Worm (Caenorhabditis elegans) whole organism, L2 larva: ENCODE measurements around the gene sre-24.
A peak's percentile ranks its signal among the peaks of the same experiment; 100 is the strongest.

Source experiments
- C34F6.9 ChIP-seq: fragments of 150-350 bp; optimal IDR thresholded peaks from 2 replicates; lab custom pipeline; 2014; ENCODE audit warnings: missing biosample characterization, missing genetic modification characterization
- F13H6.1 ChIP-seq: sonication (generic microtip); optimal IDR thresholded peaks from 2 replicates; lab custom pipeline; 2016; ENCODE audit warnings: missing genetic modification characterization, missing compliant biosample characterization
- Y55F3AM.14 ChIP-seq: fragments of 200-800 bp; sonication (Bioruptor generic); optimal IDR thresholded peaks from 2 replicates; lab custom pipeline; 2018; ENCODE audit warnings: mild to moderate bottlenecking, missing genetic modification characterization, missing compliant biosample characterization
- alr-1 ChIP-seq: fragments of 150-350 bp; optimal IDR thresholded peaks from 2 replicates; lab custom pipeline; 2014; ENCODE audit warnings: missing biosample characterization, missing genetic modification characterization
- ama-1 ChIP-seq: fragments of 150-350 bp; optimal IDR thresholded peaks from 2 replicates; lab custom pipeline; 2018; ENCODE audit warnings: inconsistent platforms
- blmp-1 ChIP-seq: sonication (generic microtip); optimal IDR thresholded peaks from 2 replicates; lab custom pipeline; 2017; ENCODE audit warnings: missing genetic modification characterization, mild to moderate bottlenecking, missing compliant biosample characterization, antibody characterized with exemption, moderate library complexity; ENCODE audit not compliant: insufficient read depth
- ceh-16 ChIP-seq: fragments of 150-350 bp; optimal IDR thresholded peaks from 2 replicates; lab custom pipeline; 2014; ENCODE audit warnings: missing biosample characterization, missing genetic modification characterization
- egl-27 ChIP-seq: sonication (generic microtip); optimal IDR thresholded peaks from 3 replicates; lab custom pipeline; 2017; ENCODE audit warnings: missing biosample characterization, missing genetic modification reagents, missing genetic modification characterization
- fos-1 ChIP-seq: fragments of 150-350 bp; optimal IDR thresholded peaks from 2 replicates; lab custom pipeline; 2014; ENCODE audit warnings: missing biosample characterization, missing genetic modification characterization
- gmeb-1 ChIP-seq: fragments of 150-350 bp; optimal IDR thresholded peaks from 2 replicates; lab custom pipeline; 2014; ENCODE audit warnings: missing biosample characterization, missing genetic modification characterization
- lin-39 ChIP-seq: fragments of 150-350 bp; optimal IDR thresholded peaks from 2 replicates; lab custom pipeline; 2014; ENCODE audit warnings: missing biosample characterization, missing genetic modification reagents, missing genetic modification characterization
- lsy-2 ChIP-seq, 2 experiments: fragments of 150-350 bp in 1 of 2; sonication (generic microtip) in 1 of 2; optimal IDR thresholded peaks; 2 replicates each; lab custom pipeline; 2014 to 2017; ENCODE audit warnings: missing biosample characterization in 2 of 2, missing genetic modification characterization in 2 of 2
- mab-5 ChIP-seq: fragments of 150-350 bp; optimal IDR thresholded peaks from 2 replicates; lab custom pipeline; 2014; ENCODE audit warnings: missing biosample characterization, missing genetic modification characterization
- nhr-11 ChIP-seq: fragments of 150-350 bp; optimal IDR thresholded peaks from 2 replicates; lab custom pipeline; 2014; ENCODE audit warnings: missing biosample characterization, missing genetic modification characterization
- nhr-129 ChIP-seq: fragments of 150-350 bp; optimal IDR thresholded peaks from 2 replicates; lab custom pipeline; 2014; ENCODE audit warnings: missing biosample characterization, missing genetic modification characterization
- nhr-21 ChIP-seq: fragments of 150-350 bp; optimal IDR thresholded peaks from 2 replicates; lab custom pipeline; 2014; ENCODE audit warnings: missing biosample characterization, missing genetic modification characterization
- nhr-23 ChIP-seq: fragments of 150-350 bp; optimal IDR thresholded peaks from 2 replicates; lab custom pipeline; 2014; ENCODE audit warnings: missing biosample characterization, missing genetic modification reagents, missing genetic modification characterization
- nhr-237 ChIP-seq: fragments of 150-350 bp; optimal IDR thresholded peaks from 2 replicates; lab custom pipeline; 2014; ENCODE audit warnings: missing biosample characterization, missing genetic modification characterization
- nhr-25 ChIP-seq: fragments of 150-350 bp; sonication (generic microtip); optimal IDR thresholded peaks from 3 replicates; lab custom pipeline; 2014; ENCODE audit warnings: missing biosample characterization, missing genetic modification characterization
- nhr-6 ChIP-seq: fragments of 150-350 bp; optimal IDR thresholded peaks from 2 replicates; lab custom pipeline; 2014; ENCODE audit warnings: missing biosample characterization, missing genetic modification characterization
- sma-9 ChIP-seq, 2 experiments: fragments of 150-350 bp in 1 of 2; sonication (generic microtip) in 1 of 2; optimal IDR thresholded peaks; 2 replicates each; lab custom pipeline; 2014 to 2016; ENCODE audit warnings: missing genetic modification characterization in 2 of 2, mild to moderate bottlenecking in 1 of 2, missing biosample characterization in 1 of 2, missing compliant biosample characterization in 1 of 2, missing genetic modification reagents in 1 of 2, moderate library complexity in 1 of 2
- snpc-4 ChIP-seq: fragments of 150-350 bp; optimal IDR thresholded peaks from 2 replicates; lab custom pipeline; 2014; ENCODE audit warnings: missing biosample characterization, missing genetic modification characterization
- unc-39 ChIP-seq: fragments of 150-350 bp; optimal IDR thresholded peaks from 2 replicates; lab custom pipeline; 2014; ENCODE audit warnings: missing biosample characterization, missing genetic modification characterization
- unc-55 ChIP-seq: fragments of 150-350 bp; sonication (generic microtip); optimal IDR thresholded peaks from 3 replicates; lab custom pipeline; 2014; ENCODE audit warnings: missing biosample characterization, missing genetic modification reagents, missing genetic modification characterization
- unc-62 ChIP-seq: fragments of 150-350 bp; optimal IDR thresholded peaks from 2 replicates; lab custom pipeline; 2014; ENCODE audit warnings: missing biosample characterization, missing genetic modification reagents, missing genetic modification characterization
- ztf-1 ChIP-seq: fragments of 200-800 bp; sonication (Bioruptor generic); conservative IDR thresholded peaks from 2 replicates; pipeline ENCODE4 v1.3.6; 2022; ENCODE audit warnings: missing genetic modification characterization, missing compliant biosample characterization
- ztf-11 ChIP-seq: sonication (generic microtip); optimal IDR thresholded peaks from 2 replicates; lab custom pipeline; 2017; ENCODE audit warnings: missing biosample characterization, missing genetic modification characterization
- ztf-4 ChIP-seq: fragments of 150-350 bp; optimal IDR thresholded peaks from 2 replicates; lab custom pipeline; 2014; ENCODE audit warnings: missing biosample characterization, missing genetic modification characterization

The sre-24 gene

DNA sequence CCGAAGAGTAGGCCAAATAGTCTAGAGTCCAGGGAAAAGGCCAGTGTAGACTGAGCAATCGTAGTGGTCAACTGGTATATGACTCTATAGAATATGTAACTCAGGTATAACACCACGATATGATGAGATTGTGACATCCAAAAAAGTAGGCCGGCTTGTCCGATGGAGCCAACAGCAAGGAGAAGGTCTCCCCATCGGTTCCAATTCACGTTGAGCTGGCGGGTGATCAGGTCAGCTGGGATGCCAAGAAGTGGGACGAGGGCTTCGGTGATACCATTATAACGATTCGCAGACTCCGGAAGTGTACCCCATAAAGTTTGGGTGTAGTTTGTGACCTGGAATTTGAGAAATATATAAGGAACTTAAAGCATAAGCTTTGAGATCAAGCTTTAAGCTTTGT is 11.6 kb upstream of the sre-24 start:
- TF ChIP-seq alr-1 (tag; lab: Kevin White, UChicago), result no peak
- TF ChIP-seq sma-9 (GFP tag; optimal IDR thresholded peaks at IDR 0.05; lab: Kevin White, UChicago), result no peak
- TF ChIP-seq sma-9 (tag; optimal IDR thresholded peaks at IDR 0.05; lab: Kevin White, UChicago), result no peak

DNA sequence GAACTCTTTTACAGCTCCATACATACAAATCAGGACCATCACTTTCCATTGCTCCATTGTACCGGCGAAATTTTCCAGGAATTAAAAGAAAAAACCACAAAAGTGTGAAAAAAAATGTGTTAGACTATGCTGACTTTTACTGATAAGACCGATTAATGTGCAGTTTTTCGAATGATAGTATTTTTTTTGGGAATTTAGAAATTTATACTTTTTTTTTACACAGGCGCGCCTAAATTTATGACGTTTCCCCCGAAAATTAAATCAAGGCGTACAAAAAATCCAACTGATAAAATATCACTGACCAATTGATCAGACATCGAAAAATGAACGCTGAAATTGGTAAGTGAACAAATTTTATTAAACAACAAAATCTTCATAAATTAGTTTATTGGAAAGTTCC is 9.1 kb upstream of the sre-24 start, which contains the start of gene folt-2:
Gene folt-2 (minus strand): TSS at position 179 of the 400 bp plus-strand sequence.
- TF ChIP-seq fos-1 (peak; percentile 60), egl-27 (no peak)
- TF ChIP-seq, all 48 proteins: peak for 1

- TF ChIP-seq snpc-4 (tag; lab: Kevin White, UChicago) (no peak), nhr-237 (no peak), nhr-23 (tag; lab: Kevin White, UChicago) (no peak), Y55F3AM.14 (GFP tag; lab: Kevin White, UChicago) (no peak), mab-5 (tag; lab: Kevin White, UChicago) (no peak), nhr-21 (tag; lab: Kevin White, UChicago) (no peak), nhr-6 (tag; lab: Kevin White, UChicago) (no peak), unc-62 (GFP tag; lab: Kevin White, UChicago) (no peak), blmp-1 (tag; lab: Kevin White, UChicago) (no peak), ceh-16 (tag; lab: Kevin White, UChicago) (no peak), ama-1 (lab: Kevin White, UChicago) (no peak)
Observed at ce11 chrV:2876188-2876831, 8.2 kb upstream of the sre-24 start.

DNA sequence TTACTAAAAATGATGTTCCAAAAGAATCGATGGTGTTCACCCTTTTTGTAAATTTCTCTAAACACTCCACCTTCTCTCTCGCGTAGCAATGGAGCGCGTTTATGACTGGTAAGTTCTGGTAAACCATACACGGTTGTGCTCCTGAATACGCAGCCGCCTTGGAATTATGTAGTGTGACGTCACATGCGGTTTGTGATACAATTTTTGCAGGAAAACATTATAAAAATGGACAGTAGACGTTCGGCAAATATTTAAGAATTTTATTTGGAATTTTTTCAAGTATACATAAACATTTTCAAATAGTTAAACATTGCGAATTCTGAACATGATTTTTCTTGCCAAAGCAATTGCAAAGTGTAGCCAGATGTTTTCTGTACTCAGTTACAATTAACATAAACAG is 7.0 kb upstream of the sre-24 start, which contains the start of gene F37B4.10:
Gene F37B4.10 (minus strand): TSS at position 101 of the 400 bp plus-strand sequence.
- TF ChIP-seq C34F6.9 (tag; lab: Kevin White, UChicago) (no peak), ztf-4 (no peak), nhr-11 (tag; lab: Kevin White, UChicago) (no peak), ztf-1 (no peak), unc-55 (GFP tag; lab: Kevin White, UChicago) (peak; percentile 32), nhr-237 (no peak)

ce11 chrV:2879801-2880200 is 4.7 kb upstream of the sre-24 start, which contains the start of gene str-39:
Gene str-39, minus strand, starts transcription at chrV:2879901.
- TF ChIP-seq ztf-11 (tag; lab: Kevin White, UChicago) (no peak), lin-39 (no peak), unc-62 (GFP tag; lab: Kevin White, UChicago) (no peak), ztf-4 (no peak), unc-39 (tag; lab: Kevin White, UChicago) (no peak)

DNA sequence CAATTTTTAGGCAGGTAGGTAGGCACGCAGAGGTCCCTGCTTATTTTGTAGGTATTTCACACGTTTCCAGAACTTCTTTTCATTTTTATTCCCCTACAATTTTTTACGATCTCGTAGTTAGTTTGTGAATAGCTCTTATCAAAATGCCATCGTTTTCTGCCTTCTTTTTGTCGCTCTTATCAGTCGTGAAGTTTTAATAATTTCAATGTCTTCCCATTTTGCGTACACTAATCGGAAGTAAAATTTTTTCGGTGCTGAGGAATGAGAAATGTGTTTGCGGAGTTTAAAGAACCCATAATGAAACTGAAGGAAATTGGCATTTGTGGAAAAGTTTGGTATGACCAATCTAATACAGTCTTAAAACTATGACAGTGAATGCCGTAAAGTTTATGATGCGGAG is 4.2 kb upstream of the sre-24 start:
- TF ChIP-seq gmeb-1, result peak; percentile 31
- no peak for TF ChIP-seq nhr-11 (tag; lab: Kevin White, UChicago)
- no peak for TF ChIP-seq nhr-25 (tag; lab: Kevin White, UChicago)
- no peak for TF ChIP-seq egl-27
- peak; percentile 82 for TF ChIP-seq fos-1

DNA sequence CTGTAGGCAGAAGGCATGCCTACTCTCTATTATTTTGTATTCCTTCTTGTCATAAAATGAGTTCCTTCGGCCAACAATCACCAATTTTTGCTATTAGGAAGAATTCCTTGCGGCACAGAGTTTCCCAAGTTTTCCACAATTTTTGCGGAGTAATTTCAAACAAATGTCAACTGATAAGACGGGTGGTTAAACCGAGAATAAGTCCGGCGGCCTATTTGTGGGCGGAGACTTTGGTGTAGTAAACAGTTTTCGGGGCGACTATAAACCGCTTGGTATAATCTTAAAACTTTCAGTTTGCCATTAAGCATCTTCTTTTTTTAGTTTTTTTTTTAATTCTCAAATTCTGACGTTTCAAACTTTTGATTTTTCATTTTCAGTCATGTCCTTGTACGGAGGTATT is 3.5 kb upstream of the sre-24 start, which contains the start of gene ifc-1:
Gene ifc-1 (plus strand): TSS at position 378 of the 400 bp plus-strand sequence.
- TF ChIP-seq nhr-129 (no peak), nhr-11 (tag; lab: Kevin White, UChicago) (no peak), F13H6.1 (tag; lab: Kevin White, UChicago) (no peak), fos-1 (peak; percentile 34), lsy-2 (tag; optimal IDR thresholded peaks at IDR 0.05; lab: Kevin White, UChicago) (no peak)
